Fruit fly (Drosophila melanogaster) whole organism, embryonic: ENCODE measurements around the gene Atf3.

ENCODE experiments used
- Aef1 ChIP-seq: fragments of 200-800 bp; sonication (Bioruptor generic); IDR thresholded peaks from 3 replicates; pipeline ENCODE4 v1.3.6; 2022; ENCODE audit warnings: missing biosample characterization, missing genetic modification characterization
- Antp ChIP-seq: fragments of 200-800 bp; sonication (Bioruptor generic); optimal IDR thresholded peaks from 3 replicates; lab custom pipeline; 2016; ENCODE audit warnings: missing biosample characterization, missing genetic modification characterization
- Asciz ChIP-seq: fragments of 200-800 bp; sonication (Bioruptor generic); optimal IDR thresholded peaks from 2 replicates; lab custom pipeline; 2017; ENCODE audit warnings: missing biosample characterization, mild to moderate bottlenecking, missing genetic modification characterization, missing genetic modification reagents
- CG1024 ChIP-seq: fragments of 200-800 bp; sonication (Bioruptor generic); IDR thresholded peaks from 2 replicates; pipeline ENCODE4 v1.3.6; 2022; ENCODE audit warnings: missing biosample characterization, missing genetic modification characterization
- CG10431 ChIP-seq: fragments of 200-800 bp; sonication (Bioruptor generic); optimal IDR thresholded peaks from 3 replicates; lab custom pipeline; 2018; ENCODE audit warnings: missing biosample characterization, mild to moderate bottlenecking, missing genetic modification characterization
- CG12391 ChIP-seq: fragments of 200-800 bp; sonication (Bioruptor generic); optimal IDR thresholded peaks from 3 replicates; lab custom pipeline; 2018; ENCODE audit warnings: missing biosample characterization, mild to moderate bottlenecking, missing genetic modification characterization, moderate library complexity
- CG16813 ChIP-seq: fragments of 200-800 bp; sonication (Bioruptor generic); IDR thresholded peaks from 3 replicates; pipeline ENCODE4 v1.3.6; 2022; ENCODE audit warnings: missing biosample characterization, missing genetic modification characterization; ENCODE audit not compliant: partially characterized antibody
- CG1792 ChIP-seq: fragments of 200-800 bp; sonication (Bioruptor generic); optimal IDR thresholded peaks from 2 replicates; lab custom pipeline; 2016; ENCODE audit warnings: missing biosample characterization, missing genetic modification characterization
- CG2202 ChIP-seq: fragments of 200-800 bp; sonication (Bioruptor generic); optimal IDR thresholded peaks from 2 replicates; lab custom pipeline; 2018; ENCODE audit warnings: missing biosample characterization, mild to moderate bottlenecking, missing genetic modification characterization
- CG3163 ChIP-seq: fragments of 200-800 bp; sonication (Bioruptor generic); optimal IDR thresholded peaks from 3 replicates; lab custom pipeline; 2016; ENCODE audit warnings: missing biosample characterization, missing genetic modification characterization
- CG34422 ChIP-seq: fragments of 200-800 bp; sonication (Bioruptor generic); IDR thresholded peaks from 3 replicates; pipeline ENCODE4 v1.3.6; 2022; ENCODE audit warnings: missing biosample characterization, missing genetic modification characterization
- CG3847 ChIP-seq: fragments of 200-800 bp; sonication (Bioruptor generic); IDR thresholded peaks from 2 replicates; pipeline ENCODE4 v1.3.6; 2022; ENCODE audit warnings: missing biosample characterization, missing genetic modification characterization
- CG6254 ChIP-seq: fragments of 200-800 bp; sonication (Bioruptor generic); optimal IDR thresholded peaks from 3 replicates; lab custom pipeline; 2017; ENCODE audit warnings: mild to moderate bottlenecking, missing biosample characterization, missing genetic modification reagents, missing genetic modification characterization
- CG6813 ChIP-seq: fragments of 200-800 bp; sonication (Bioruptor generic); optimal IDR thresholded peaks from 2 replicates; lab custom pipeline; 2017; ENCODE audit warnings: missing biosample characterization, missing genetic modification characterization, mild to moderate bottlenecking, moderate library complexity, missing genetic modification reagents
- CG7745 ChIP-seq: fragments of 200-800 bp; sonication (Bioruptor generic); optimal IDR thresholded peaks from 2 replicates; lab custom pipeline; 2018; ENCODE audit warnings: missing biosample characterization, mild to moderate bottlenecking, missing genetic modification characterization, moderate library complexity
- CG8388 ChIP-seq: fragments of 200-800 bp; sonication (Bioruptor generic); optimal IDR thresholded peaks from 2 replicates; lab custom pipeline; 2019; ENCODE audit warnings: missing biosample characterization, mild to moderate bottlenecking, missing genetic modification characterization, moderate library complexity
- CG9797 ChIP-seq: fragments of 200-800 bp; sonication (Bioruptor generic); optimal IDR thresholded peaks from 3 replicates; lab custom pipeline; 2018; ENCODE audit warnings: missing biosample characterization, mild to moderate bottlenecking, missing genetic modification characterization
- CG9817 ChIP-seq: fragments of 200-800 bp; sonication (Bioruptor generic); optimal IDR thresholded peaks from 2 replicates; lab custom pipeline; 2018; ENCODE audit warnings: missing biosample characterization, mild to moderate bottlenecking, missing genetic modification characterization, moderate library complexity
- CoRest ChIP-seq: fragments of 200-800 bp; sonication (Bioruptor generic); optimal IDR thresholded peaks from 3 replicates; lab custom pipeline; 2018; ENCODE audit warnings: missing biosample characterization, mild to moderate bottlenecking, missing genetic modification characterization, moderate library complexity
- D ChIP-seq, 2 experiments: fragments of 200-800 bp in 1 of 2; fragments of >200 bp in 1 of 2; sonication (Bioruptor generic) in 1 of 2; optimal IDR thresholded peaks; 2 replicates in 1 of 2; 3 replicates in 1 of 2; lab custom pipeline; 2017; ENCODE audit warnings: mild to moderate bottlenecking in 1 of 2, missing biosample characterization in 1 of 2, missing genetic modification characterization in 1 of 2, missing genetic modification reagents in 1 of 2
- Dip2 ChIP-seq: fragments of 200-800 bp; sonication (Bioruptor generic); IDR thresholded peaks from 2 replicates; pipeline ENCODE4 v1.3.6; 2022; ENCODE audit warnings: missing biosample characterization, missing genetic modification characterization
- Doc3 ChIP-seq: fragments of 200-800 bp; sonication (Bioruptor generic); IDR thresholded peaks from 3 replicates; pipeline ENCODE4 v1.3.6; 2022; ENCODE audit warnings: missing biosample characterization, missing genetic modification characterization; ENCODE audit not compliant: partially characterized antibody
- Drgx ChIP-seq: fragments of 200-800 bp; sonication (Bioruptor generic); IDR thresholded peaks from 2 replicates; pipeline ENCODE4 v1.3.6; 2022; ENCODE audit warnings: missing biosample characterization, missing genetic modification characterization
- H2.0 ChIP-seq: fragments of 200-800 bp; sonication (Bioruptor generic); IDR thresholded peaks from 2 replicates; pipeline ENCODE4 v1.3.6; 2022; ENCODE audit warnings: missing biosample characterization, missing genetic modification characterization
- HLHmδ ChIP-seq: fragments of 200-800 bp; sonication (Bioruptor generic); optimal IDR thresholded peaks from 2 replicates; lab custom pipeline; 2018; ENCODE audit warnings: missing biosample characterization, mild to moderate bottlenecking, missing genetic modification characterization, moderate library complexity
- Hey ChIP-seq: fragments of 200-800 bp; sonication (Bioruptor generic); optimal IDR thresholded peaks from 3 replicates; lab custom pipeline; 2018; ENCODE audit warnings: missing biosample characterization, mild to moderate bottlenecking, missing genetic modification characterization
- HmgD ChIP-seq: fragments of 200-800 bp; sonication (Bioruptor generic); optimal IDR thresholded peaks from 3 replicates; lab custom pipeline; 2016; ENCODE audit warnings: missing biosample characterization, missing genetic modification characterization
- Lhr ChIP-seq: fragments of 200-800 bp; sonication (Bioruptor generic); optimal IDR thresholded peaks from 3 replicates; lab custom pipeline; 2017; ENCODE audit warnings: mild to moderate bottlenecking, missing biosample characterization, missing genetic modification reagents, missing genetic modification characterization
- Neu2 ChIP-seq: fragments of 200-800 bp; sonication (Bioruptor generic); optimal IDR thresholded peaks from 3 replicates; lab custom pipeline; 2016; ENCODE audit warnings: missing biosample characterization, missing genetic modification characterization, borderline replicate concordance
- Poxn ChIP-seq: fragments of 200-800 bp; sonication (Bioruptor generic); IDR thresholded peaks from 2 replicates; pipeline ENCODE4 v1.3.6; 2022; ENCODE audit warnings: missing biosample characterization, missing genetic modification characterization
- Sox102F ChIP-seq: fragments of 200-800 bp; sonication (Bioruptor generic); optimal IDR thresholded peaks from 2 replicates; lab custom pipeline; 2018; ENCODE audit warnings: missing biosample characterization, mild to moderate bottlenecking, missing genetic modification characterization, moderate library complexity
- Vsx1 ChIP-seq: fragments of 200-800 bp; sonication (Bioruptor generic); optimal IDR thresholded peaks from 2 replicates; lab custom pipeline; 2017; ENCODE audit warnings: missing biosample characterization, mild to moderate bottlenecking, missing genetic modification characterization, missing genetic modification reagents
- abd-A ChIP-seq: fragments of 200-800 bp; sonication (Bioruptor generic); optimal IDR thresholded peaks from 3 replicates; lab custom pipeline; 2019; ENCODE audit warnings: missing biosample characterization, mild to moderate bottlenecking, missing genetic modification characterization, moderate library complexity
- bcd ChIP-seq: fragments of 200-800 bp; sonication (Bioruptor generic); optimal IDR thresholded peaks from 2 replicates; lab custom pipeline; 2017; ENCODE audit warnings: missing biosample characterization, mild to moderate bottlenecking, missing genetic modification characterization
- corto ChIP-seq: fragments of 200-800 bp; sonication (Bioruptor generic); optimal IDR thresholded peaks from 2 replicates; lab custom pipeline; 2016; ENCODE audit warnings: missing biosample characterization, mild to moderate bottlenecking, missing genetic modification characterization, moderate library complexity
- crp ChIP-seq, 2 experiments: fragments of 200-800 bp; sonication (Bioruptor generic); optimal IDR thresholded peaks; 2 replicates in 1 of 2; 3 replicates in 1 of 2; lab custom pipeline; 2017; ENCODE audit warnings: missing biosample characterization in 2 of 2, missing genetic modification characterization in 2 of 2, mild to moderate bottlenecking in 1 of 2, moderate library complexity in 1 of 2
- dmrt11E ChIP-seq: fragments of 200-800 bp; sonication (Bioruptor generic); optimal IDR thresholded peaks from 3 replicates; lab custom pipeline; 2018; ENCODE audit warnings: missing biosample characterization, mild to moderate bottlenecking, missing genetic modification characterization, moderate library complexity
- dysf ChIP-seq: fragments of 200-800 bp; sonication (Bioruptor generic); IDR thresholded peaks from 3 replicates; pipeline ENCODE4 v1.3.6; 2022; ENCODE audit warnings: missing biosample characterization, missing genetic modification characterization
- ems ChIP-seq: fragments of 200-800 bp; sonication (Bioruptor generic); optimal IDR thresholded peaks from 3 replicates; lab custom pipeline; 2016; ENCODE audit warnings: missing biosample characterization, missing genetic modification characterization
- fd3F ChIP-seq: fragments of 200-800 bp; sonication (Bioruptor generic); optimal IDR thresholded peaks from 2 replicates; lab custom pipeline; 2018; ENCODE audit warnings: missing biosample characterization, mild to moderate bottlenecking, missing genetic modification characterization, moderate library complexity
- lola ChIP-seq, 3 experiments: fragments of >200 bp in 2 of 3; fragments of 200-800 bp in 1 of 3; sonication (Bioruptor generic) in 1 of 3; optimal IDR thresholded peaks; 2 replicates each; lab custom pipeline; 2017 to 2019; ENCODE audit warnings: missing biosample characterization in 3 of 3, missing genetic modification characterization in 3 of 3, mild to moderate bottlenecking in 1 of 3, moderate library complexity in 1 of 3
- mam ChIP-seq: fragments of 200-800 bp; sonication (Bioruptor generic); optimal IDR thresholded peaks from 3 replicates; lab custom pipeline; 2016; ENCODE audit warnings: missing biosample characterization, missing genetic modification characterization
- nerfin-1 ChIP-seq: fragments of 200-800 bp; sonication (Bioruptor generic); optimal IDR thresholded peaks from 3 replicates; lab custom pipeline; 2019; ENCODE audit warnings: missing biosample characterization, mild to moderate bottlenecking, missing genetic modification characterization, moderate library complexity
- pan ChIP-seq, 4 experiments: fragments of >200 bp in 3 of 4; fragments of 200-800 bp in 1 of 4; sonication (Bioruptor generic) in 1 of 4; optimal IDR thresholded peaks in 3 of 4; IDR thresholded peaks in 1 of 4; 2 replicates each; pipeline versions ENCODE4 v1.3.6 to Lab custom; 2017 to 2022; ENCODE audit warnings: missing biosample characterization in 2 of 4, missing genetic modification characterization in 2 of 4, mixed read lengths in 1 of 4
- pho ChIP-seq: fragments of 200-800 bp; sonication (Bioruptor generic); optimal IDR thresholded peaks from 2 replicates; lab custom pipeline; 2016; ENCODE audit warnings: missing biosample characterization, missing genetic modification characterization
- rib ChIP-seq: fragments of 200-800 bp; sonication (Bioruptor generic); IDR thresholded peaks from 2 replicates; pipeline ENCODE4 v1.3.6; 2022; ENCODE audit warnings: missing biosample characterization, missing genetic modification characterization
- sd ChIP-seq: fragments of 200-800 bp; sonication (Bioruptor generic); optimal IDR thresholded peaks from 3 replicates; lab custom pipeline; 2018; ENCODE audit warnings: missing biosample characterization, mild to moderate bottlenecking, missing genetic modification characterization, moderate library complexity
- sisA ChIP-seq: fragments of 200-800 bp; sonication (Bioruptor generic); IDR thresholded peaks from 2 replicates; pipeline ENCODE4 v1.3.6; 2022; ENCODE audit warnings: missing biosample characterization, missing genetic modification characterization

Atf3 gene

DNA sequence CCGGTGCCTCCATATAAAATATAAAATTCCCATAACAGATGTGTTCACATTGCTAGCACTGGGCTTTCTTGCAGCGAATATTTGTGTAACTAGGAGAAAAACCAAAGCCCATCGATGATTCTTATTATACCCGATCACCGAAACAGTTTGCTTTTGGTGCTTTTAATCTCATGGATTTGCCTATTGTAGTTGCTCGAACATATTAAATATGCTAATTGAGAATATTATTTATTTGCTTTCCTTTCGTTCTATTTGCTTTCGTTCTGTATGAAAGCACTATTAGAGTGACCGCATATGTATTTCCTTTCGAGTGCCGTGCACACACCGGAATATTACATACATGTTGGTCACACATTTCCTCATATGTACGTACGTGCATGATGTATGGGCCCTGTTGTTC is 4.4 kb downstream of the Atf3 start (continued):
- TF ChIP-seq Antp (GFP tag; lab: Kevin White, UChicago), result no peak
- no peak for TF ChIP-seq CG9797 (GFP tag; lab: Kevin White, UChicago)
- peak; percentile 37 for TF ChIP-seq bcd (GFP tag; lab: Kevin White, UChicago)
- TF ChIP-seq corto (GFP tag; lab: Kevin White, UChicago), result no peak
- TF ChIP-seq CG2202 (tag; lab: Kevin White, UChicago), result no peak
- 0 out of 2 replicates have a peak, but pooled peaks have one; percentile 7 for TF ChIP-seq Drgx (GFP tag; lab: Robert Waterston, UW)
- peak; percentile 13 for TF ChIP-seq Sox102F (GFP tag; lab: Kevin White, UChicago)
- TF ChIP-seq Vsx1 (GFP tag; lab: Kevin White, UChicago), result no peak
- peak; percentile 52 for TF ChIP-seq CG9817 (tag; lab: Kevin White, UChicago)
- no peak for TF ChIP-seq dmrt11E (tag; lab: Kevin White, UChicago)
- TF ChIP-seq Asciz (GFP tag; lab: Kevin White, UChicago), result no peak
- no peak for TF ChIP-seq HLHmδ (GFP tag; lab: Kevin White, UChicago)
- TF ChIP-seq CG12391 (tag; lab: Kevin White, UChicago), result peak; percentile 38
- peak in 1 of 3 experiments; percentile 15 for TF ChIP-seq lola (GFP tag; optimal IDR thresholded peaks at IDR 0.05; lab: Kevin White, UChicago)
- no peak for TF ChIP-seq HmgD
- TF ChIP-seq Dip2 (GFP tag; lab: Robert Waterston, UW), result no peak
- TF ChIP-seq Neu2, result no peak
- no peak for TF ChIP-seq sisA (GFP tag; lab: Robert Waterston, UW)
- peak; percentile 10 for TF ChIP-seq CG6813 (GFP tag; lab: Kevin White, UChicago)
- no peak; the same call in 2 of the 3 replicates for TF ChIP-seq Aef1
- peak; percentile 34 for TF ChIP-seq CG8388 (GFP tag; lab: Kevin White, UChicago)
- peak; percentile 18 for TF ChIP-seq fd3F (GFP tag; lab: Kevin White, UChicago)
- no peak for TF ChIP-seq rib (GFP tag; lab: Robert Waterston, UW)
- no peak for TF ChIP-seq CG10431 (GFP tag; lab: Kevin White, UChicago)
- TF ChIP-seq mam, result peak; percentile 12
- peak; percentile 52 for TF ChIP-seq CG3847
- peak; percentile 6 for TF ChIP-seq CG1792 (GFP tag; lab: Kevin White, UChicago)
- TF ChIP-seq Doc3 (GFP tag; lab: Robert Waterston, UW), result no peak
- no peak for TF ChIP-seq Hey
- no peak for TF ChIP-seq CG16813
- no peak for TF ChIP-seq CG1024 (GFP tag; lab: Robert Waterston, UW)
- TF ChIP-seq pan (optimal IDR thresholded peaks at IDR 0.05; lab: Kevin White, UChicago), result no peak
- no peak for TF ChIP-seq pan (GFP tag; optimal IDR thresholded peaks at IDR 0.05 in 1 of 2, IDR thresholded peaks at IDR 0.05 in 1 of 2)
- TF ChIP-seq dysf (GFP tag; lab: Robert Waterston, UW), result peak; percentile 65
- no peak for TF ChIP-seq CG6254 (GFP tag; lab: Kevin White, UChicago)
- TF ChIP-seq sd (tag; lab: Kevin White, UChicago), result peak; percentile 31
- peak; percentile 48 for TF ChIP-seq pho (GFP tag; lab: Kevin White, UChicago)
- no peak for TF ChIP-seq abd-A
- TF ChIP-seq CoRest (tag; lab: Kevin White, UChicago), result peak; percentile 67
- no peak for TF ChIP-seq D (optimal IDR thresholded peaks at IDR 0.05; lab: Kevin White, UChicago)
- peak; percentile 7 for TF ChIP-seq D (GFP tag; optimal IDR thresholded peaks at IDR 0.05; lab: Kevin White, UChicago)
- no peak for TF ChIP-seq Lhr (GFP tag; lab: Kevin White, UChicago)
- no peak for TF ChIP-seq Poxn (GFP tag; lab: Robert Waterston, UW)
- TF ChIP-seq H2.0 (GFP tag; lab: Robert Waterston, UW), result peak; percentile 37
- no peak for TF ChIP-seq CG3163 (GFP tag; lab: Kevin White, UChicago)
- no peak for TF ChIP-seq CG34422 (GFP tag; lab: Robert Waterston, UW)
- no peak for TF ChIP-seq crp (GFP tag; optimal IDR thresholded peaks at IDR 0.05; lab: Kevin White, UChicago)
- peak; percentile 25 for TF ChIP-seq nerfin-1 (tag; lab: Kevin White, UChicago)
- TF ChIP-seq ems, result no peak
- TF ChIP-seq CG7745 (tag; lab: Kevin White, UChicago), result no peak
